Fruit fly (Drosophila melanogaster): ENCODE results near the gene CG18787.

Gene CG18787

DNA sequence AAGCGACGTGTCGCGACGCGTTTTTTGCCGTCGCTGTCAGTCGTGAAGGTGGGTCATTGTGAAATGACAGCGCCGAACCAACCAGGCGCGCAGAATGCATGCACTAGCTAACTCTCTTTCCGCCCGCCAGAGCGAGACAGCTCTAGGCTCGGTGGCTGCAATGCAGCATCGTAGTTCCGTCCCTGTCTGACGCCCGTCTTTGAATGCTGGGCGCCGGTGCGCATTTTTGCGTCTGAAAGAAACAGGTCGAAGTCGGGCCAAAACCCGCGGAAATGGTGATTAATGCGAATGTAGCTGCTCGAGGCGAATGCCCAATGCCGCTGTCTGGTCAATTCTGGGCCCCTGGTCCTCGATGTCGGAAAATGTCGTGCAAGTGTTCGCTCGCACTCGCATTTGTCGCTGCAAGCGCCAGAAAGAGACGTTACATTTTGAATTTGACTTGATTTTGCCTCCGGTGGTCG, 8.2 kb upstream of the CG18787 start (continued):
- TF ChIP-seq ato (GFP tag; IDR thresholded peaks at IDR 0.05; ENCODE audit: partially characterized antibody): no peak
- peak; percentile 55 for TF ChIP-seq grau (tag; optimal IDR thresholded peaks at IDR 0.05)
- TF ChIP-seq ind (GFP tag; optimal IDR thresholded peaks at IDR 0.05): no peak
- no peak for TF ChIP-seq CG15073 (GFP tag; optimal IDR thresholded peaks at IDR 0.05)
- peak; percentile 61 for TF ChIP-seq CG2875 (GFP tag; optimal IDR thresholded peaks at IDR 0.05)
- no peak for TF ChIP-seq GATAe (GFP tag; conservative IDR thresholded peaks at IDR 0.05)
- TF ChIP-seq Ets97D (GFP tag; optimal IDR thresholded peaks at IDR 0.05): peak; percentile 0
- TF ChIP-seq tio (GFP tag; optimal IDR thresholded peaks at IDR 0.05): no peak
- TF ChIP-seq CG12219 (GFP tag; optimal IDR thresholded peaks at IDR 0.05): peak; percentile 85
- TF ChIP-seq D19A (tag; optimal IDR thresholded peaks at IDR 0.05): peak; percentile 16
- TF ChIP-seq gcm (GFP tag; optimal IDR thresholded peaks at IDR 0.05): peak; percentile 79
- peak; percentile 36 for TF ChIP-seq CG7928 (GFP tag; optimal IDR thresholded peaks at IDR 0.05)
- TF ChIP-seq crc (GFP tag; optimal IDR thresholded peaks at IDR 0.05): no peak
- TF ChIP-seq gro (GFP tag; optimal IDR thresholded peaks at IDR 0.05): peak; percentile 85
- peak; percentile 98 for TF ChIP-seq Nf-YC (tag; optimal IDR thresholded peaks at IDR 0.05)
- no peak for TF ChIP-seq CG8765 (GFP tag; IDR thresholded peaks at IDR 0.05)
- TF ChIP-seq shn (GFP tag; optimal IDR thresholded peaks at IDR 0.05): peak; percentile 71
- peak; percentile 3 to 77 for TF ChIP-seq Pdp1 (GFP tag; optimal IDR thresholded peaks at IDR 0.05)
- no peak for TF ChIP-seq CG10267 (tag; optimal IDR thresholded peaks at IDR 0.05)
- no peak for TF ChIP-seq fu2 (GFP tag; optimal IDR thresholded peaks at IDR 0.05)
- no peak for TF ChIP-seq gsb (GFP tag; IDR thresholded peaks at IDR 0.05)
- peak; percentile 99 for TF ChIP-seq pros (GFP tag; optimal IDR thresholded peaks at IDR 0.05)
- peak; percentile 24 for TF ChIP-seq unpg (GFP tag; optimal IDR thresholded peaks at IDR 0.05)
- TF ChIP-seq ERR (GFP tag; optimal IDR thresholded peaks at IDR 0.05): peak; percentile 66
- TF ChIP-seq CG6791 (GFP tag; IDR thresholded peaks at IDR 0.05; ENCODE audit: partially characterized antibody): no peak
- TF ChIP-seq CG2889 (GFP tag; IDR thresholded peaks at IDR 0.05): no peak
- peak; percentile 25 for TF ChIP-seq h (optimal IDR thresholded peaks at IDR 0.05)
- no peak for TF ChIP-seq CG11247 (GFP tag; IDR thresholded peaks at IDR 0.05)
- TF ChIP-seq Drgx (GFP tag; IDR thresholded peaks at IDR 0.05): no peak
- TF ChIP-seq CG6813 (GFP tag; optimal IDR thresholded peaks at IDR 0.05): peak; percentile 50
- TF ChIP-seq CG30431 (GFP tag; optimal IDR thresholded peaks at IDR 0.05): no peak
- TF ChIP-seq Mad (GFP tag; optimal IDR thresholded peaks at IDR 0.05): peak; percentile 65
- peak; percentile 41 for TF ChIP-seq CG2678 (tag; optimal IDR thresholded peaks at IDR 0.05)
- peak; percentile 90 for TF ChIP-seq Kr (GFP tag; optimal IDR thresholded peaks at IDR 0.05)
- TF ChIP-seq CG14050 (GFP tag; IDR thresholded peaks at IDR 0.05): no peak
- TF ChIP-seq Six4 (GFP tag; optimal IDR thresholded peaks at IDR 0.05): no peak
- peak; percentile 63 for TF ChIP-seq CG17568 (GFP tag; optimal IDR thresholded peaks at IDR 0.05)
- TF ChIP-seq E2f1 (GFP tag; IDR thresholded peaks at IDR 0.05): no peak
- TF ChIP-seq p53 (GFP tag; optimal IDR thresholded peaks at IDR 0.05): peak; percentile 100
- peak; percentile 66 for TF ChIP-seq NC2β (GFP tag; optimal IDR thresholded peaks at IDR 0.05)
- TF ChIP-seq CG34422 (GFP tag; IDR thresholded peaks at IDR 0.05): no peak
- TF ChIP-seq CG11398 (GFP tag; optimal IDR thresholded peaks at IDR 0.05): no peak
- no peak for TF ChIP-seq CG2202 (tag; optimal IDR thresholded peaks at IDR 0.05)
- TF ChIP-seq br (optimal IDR thresholded peaks at IDR 0.05): no peak
- peak; percentile 94 for TF ChIP-seq Nf-YB (GFP tag; optimal IDR thresholded peaks at IDR 0.05)
- TF ChIP-seq sd (tag; optimal IDR thresholded peaks at IDR 0.05): peak; percentile 100
- TF ChIP-seq rib (GFP tag; IDR thresholded peaks at IDR 0.05): no peak

Data from whole organism, embryonic.